Worm (Caenorhabditis elegans): Measurements from ENCODE around the gene dnj-9.
"Not testable (repeated sequence)": the region's sequence is repeated elsewhere in the genome, so short reads cannot be mapped to it uniquely, and the experiment has no call there.

The dnj-9 gene

DNA sequence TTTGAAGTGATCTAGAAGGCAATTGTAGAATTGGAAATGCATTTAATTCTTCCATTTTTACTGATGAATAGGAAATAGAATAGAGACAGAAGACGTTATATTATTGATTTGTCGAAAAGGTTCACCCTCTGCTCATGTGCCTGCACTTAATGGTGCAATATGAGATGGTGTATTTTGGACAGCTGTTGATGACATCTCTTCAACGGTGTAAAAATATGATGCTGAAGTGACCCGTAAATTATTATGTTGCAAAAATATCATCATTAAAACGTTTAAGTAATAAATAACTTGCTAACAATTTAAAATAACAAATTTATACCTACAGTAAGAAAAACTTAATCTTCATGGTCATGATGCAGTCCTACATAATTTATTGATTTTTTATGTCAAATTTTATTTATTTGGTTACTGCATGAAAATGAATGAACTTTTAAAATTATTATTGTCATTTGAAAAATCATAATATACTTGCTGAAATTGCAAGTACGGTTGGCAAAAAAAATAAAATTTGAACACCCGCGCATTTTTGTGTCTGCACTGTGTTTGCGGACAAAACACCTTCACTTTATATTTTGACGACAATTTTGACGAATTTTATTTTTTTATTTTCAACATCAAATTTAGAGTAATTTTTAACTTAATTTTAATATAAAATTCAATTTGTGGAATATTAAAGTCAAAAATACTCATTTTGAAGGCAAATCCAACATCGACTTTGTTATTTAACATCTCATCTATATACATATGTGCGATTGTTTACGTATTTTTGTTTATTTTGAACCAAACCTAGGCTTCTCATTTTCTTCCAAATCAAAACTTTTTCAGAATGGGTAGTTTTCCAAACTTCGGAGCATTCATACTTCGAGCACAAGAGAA lies 23.9 kb upstream of the dnj-9 start, which contains the start of the genes fbxb-88 and tbck-1:
Gene fbxb-88 (minus strand): TSS at position 151 of the 876 bp plus-strand sequence.
Gene tbck-1 (plus strand): TSS at position 826 of the 876 bp plus-strand sequence.
- TF ChIP-seq crh-2 (tag; optimal IDR thresholded peaks at IDR 0.05) (peak; percentile 63), unc-39 (tag; optimal IDR thresholded peaks at IDR 0.05) (no peak), sma-9 (GFP tag; optimal IDR thresholded peaks at IDR 0.05) (no peak), sma-9 (tag; optimal IDR thresholded peaks at IDR 0.05) (no peak), elt-1 (tag; optimal IDR thresholded peaks at IDR 0.05) (no peak), gmeb-1 (tag; optimal IDR thresholded peaks at IDR 0.05) (peak; percentile 97), lin-11 (tag; optimal IDR thresholded peaks at IDR 0.05) (no peak), unc-55 (GFP tag; optimal IDR thresholded peaks at IDR 0.05) (peak; percentile 82), snpc-4 (tag; optimal IDR thresholded peaks at IDR 0.05) (peak; percentile 54), lsy-2 (tag; optimal IDR thresholded peaks at IDR 0.05) (peak in 1 of 2 experiments; percentile 26), C34F6.9 (tag; optimal IDR thresholded peaks at IDR 0.05) (peak; percentile 56), lin-13 (GFP tag; optimal IDR thresholded peaks at IDR 0.05) (no peak), nhr-25 (tag; optimal IDR thresholded peaks at IDR 0.05) (no peak)

DNA sequence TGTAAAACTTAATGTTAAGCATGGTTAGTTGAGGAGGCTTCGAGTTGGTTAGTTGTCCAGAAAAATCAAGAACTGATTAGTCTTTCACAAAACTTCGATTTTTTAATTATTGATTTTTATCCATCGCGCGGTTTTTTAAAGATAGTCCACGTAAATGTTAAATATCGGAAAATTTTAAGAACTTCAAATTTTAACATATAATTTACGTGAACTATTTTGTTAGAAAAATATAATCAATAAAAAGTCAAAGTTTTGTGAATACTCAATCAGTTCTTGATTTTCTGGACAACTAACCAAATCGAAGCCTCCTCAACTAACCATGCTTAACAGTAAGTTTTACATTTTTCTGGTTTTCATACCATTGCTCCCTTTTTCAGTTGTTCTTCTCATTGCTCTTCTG lies 17.1 kb upstream of the dnj-9 start, which contains the start of the genes C33F10.11 and C33F10.1:
Gene C33F10.11 (minus strand): TSS at position 101 of the 400 bp plus-strand sequence.
Gene C33F10.1 (plus strand): TSS at position 263 of the 400 bp plus-strand sequence.
- TF ChIP-seq egl-27 (tag; optimal IDR thresholded peaks at IDR 0.05) (no peak), nhr-237 (tag; optimal IDR thresholded peaks at IDR 0.05) (no peak), sem-4 (tag; optimal IDR thresholded peaks at IDR 0.05) (no peak), elt-3 (tag; optimal IDR thresholded peaks at IDR 0.05) (no peak)

DNA sequence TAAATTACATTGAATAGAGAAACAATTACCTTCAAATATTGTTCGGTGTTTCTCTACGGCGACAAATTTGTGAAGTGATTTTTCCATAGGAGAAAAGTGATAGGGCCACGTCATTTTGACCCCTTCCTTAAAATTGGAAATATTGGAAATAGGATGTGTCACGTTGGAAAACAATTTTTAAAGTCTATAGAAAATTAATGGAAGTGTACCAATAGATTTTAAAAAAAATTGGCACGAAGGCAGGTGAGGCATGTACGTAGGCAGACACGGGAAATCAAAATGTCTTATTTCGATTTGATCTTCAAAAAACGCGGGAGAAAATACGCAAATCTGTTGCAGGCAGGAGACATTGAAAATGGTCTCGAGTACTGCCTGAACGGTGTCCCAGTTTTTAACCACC lies 14.2 kb upstream of the dnj-9 start, which contains the start of gene C33F10.12:
Gene C33F10.12 (minus strand): TSS at position 101 of the 400 bp plus-strand sequence.
- TF ChIP-seq ZK546.5 (tag; optimal IDR thresholded peaks at IDR 0.05) (no peak), elt-3 (tag; optimal IDR thresholded peaks at IDR 0.05) (no peak), lin-11 (tag; optimal IDR thresholded peaks at IDR 0.05) (no peak), fos-1 (tag; optimal IDR thresholded peaks at IDR 0.05) (no peak), unc-55 (GFP tag; optimal IDR thresholded peaks at IDR 0.05) (no peak), unc-39 (tag; optimal IDR thresholded peaks at IDR 0.05) (no peak), mdl-1 (tag; optimal IDR thresholded peaks at IDR 0.05) (no peak), nhr-12 (tag; optimal IDR thresholded peaks at IDR 0.05) (no peak), nhr-25 (tag; optimal IDR thresholded peaks at IDR 0.05) (no peak), lsy-2 (tag; optimal IDR thresholded peaks at IDR 0.05) (no peak), R02D3.7 (tag; optimal IDR thresholded peaks at IDR 0.05) (no peak), crh-2 (tag; optimal IDR thresholded peaks at IDR 0.05) (no peak), ceh-82 (tag; optimal IDR thresholded peaks at IDR 0.05) (no peak), Y55F3AM.14 (GFP tag; optimal IDR thresholded peaks at IDR 0.05) (no peak)

DNA sequence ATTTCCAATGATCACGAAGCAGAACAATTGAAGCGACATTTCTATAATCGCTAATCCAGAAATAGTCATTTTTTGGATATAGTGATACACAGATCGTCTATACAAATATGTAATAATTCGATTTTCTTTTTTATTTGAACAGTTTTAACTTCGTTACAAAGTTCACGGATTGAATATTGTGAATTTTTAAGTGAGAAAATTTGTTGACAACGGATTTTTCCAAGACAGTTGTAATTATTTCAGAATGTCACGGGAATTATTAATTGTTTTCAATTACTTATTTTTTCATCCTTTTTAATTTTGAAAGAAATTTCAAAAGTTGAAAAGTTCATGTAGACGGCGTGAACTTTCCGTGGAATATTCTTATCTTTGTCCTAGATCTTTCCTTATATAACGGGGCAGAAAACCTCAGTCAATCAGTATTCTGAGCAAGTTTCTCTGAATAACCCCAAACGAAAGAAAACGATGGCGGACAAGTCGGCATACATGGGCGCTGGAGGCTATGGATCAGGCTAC lies 9.7 kb upstream of the dnj-9 start, which contains the start of the genes T23B7.2 and nspd-4:
Gene T23B7.2 (minus strand): TSS at position 101 of the 516 bp plus-strand sequence.
Gene nspd-4 (plus strand): TSS at position 466 of the 516 bp plus-strand sequence.
- not testable (repeated sequence) for TF ChIP-seq skn-1, nhr-12, mbf-1 (tag; optimal IDR thresholded peaks at IDR 0.05)

DNA sequence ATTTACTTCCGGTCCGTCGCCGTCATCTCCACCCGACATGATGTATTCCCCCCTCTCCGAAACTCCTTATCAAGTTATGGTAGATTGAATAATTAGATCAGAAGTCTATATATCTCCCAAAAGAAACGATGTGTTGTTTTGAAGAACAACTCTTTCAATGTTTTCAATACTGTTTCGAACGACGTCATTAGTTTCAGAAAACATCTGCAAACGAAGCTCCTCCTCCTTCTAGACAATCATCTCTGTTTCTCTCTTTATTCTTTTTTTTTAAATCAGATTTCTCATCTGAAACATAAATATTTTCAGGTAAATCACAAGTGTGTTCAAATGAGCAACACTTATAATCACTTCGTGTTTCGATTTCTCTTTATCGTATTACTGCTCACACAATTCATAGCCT lies 2.0 kb upstream of the dnj-9 start, which contains the start of gene T23B7.3:
Gene T23B7.3 (plus strand): TSS at position 301 of the 400 bp plus-strand sequence.
- no peak for TF ChIP-seq lin-39 (tag; optimal IDR thresholded peaks at IDR 0.05)
- no peak for TF ChIP-seq nhr-10 (tag; optimal IDR thresholded peaks at IDR 0.05)
- no peak for TF ChIP-seq alr-1 (tag; optimal IDR thresholded peaks at IDR 0.05)
- no peak for TF ChIP-seq zag-1 (tag; optimal IDR thresholded peaks at IDR 0.05)
- TF ChIP-seq gmeb-1 (tag; optimal IDR thresholded peaks at IDR 0.05): no peak
- TF ChIP-seq nhr-11 (tag; optimal IDR thresholded peaks at IDR 0.05): no peak
- TF ChIP-seq ceh-82 (tag; optimal IDR thresholded peaks at IDR 0.05): no peak
- TF ChIP-seq nhr-21 (tag; optimal IDR thresholded peaks at IDR 0.05): no peak
- TF ChIP-seq ztf-1 (GFP tag; conservative IDR thresholded peaks at IDR 0.05): no peak
- TF ChIP-seq C34F6.9 (tag; optimal IDR thresholded peaks at IDR 0.05): no peak
- TF ChIP-seq ztf-4 (tag; optimal IDR thresholded peaks at IDR 0.05): no peak
